Fruit fly (Drosophila melanogaster): ENCODE data around the gene CG42526.

CG42526 gene

DNA sequence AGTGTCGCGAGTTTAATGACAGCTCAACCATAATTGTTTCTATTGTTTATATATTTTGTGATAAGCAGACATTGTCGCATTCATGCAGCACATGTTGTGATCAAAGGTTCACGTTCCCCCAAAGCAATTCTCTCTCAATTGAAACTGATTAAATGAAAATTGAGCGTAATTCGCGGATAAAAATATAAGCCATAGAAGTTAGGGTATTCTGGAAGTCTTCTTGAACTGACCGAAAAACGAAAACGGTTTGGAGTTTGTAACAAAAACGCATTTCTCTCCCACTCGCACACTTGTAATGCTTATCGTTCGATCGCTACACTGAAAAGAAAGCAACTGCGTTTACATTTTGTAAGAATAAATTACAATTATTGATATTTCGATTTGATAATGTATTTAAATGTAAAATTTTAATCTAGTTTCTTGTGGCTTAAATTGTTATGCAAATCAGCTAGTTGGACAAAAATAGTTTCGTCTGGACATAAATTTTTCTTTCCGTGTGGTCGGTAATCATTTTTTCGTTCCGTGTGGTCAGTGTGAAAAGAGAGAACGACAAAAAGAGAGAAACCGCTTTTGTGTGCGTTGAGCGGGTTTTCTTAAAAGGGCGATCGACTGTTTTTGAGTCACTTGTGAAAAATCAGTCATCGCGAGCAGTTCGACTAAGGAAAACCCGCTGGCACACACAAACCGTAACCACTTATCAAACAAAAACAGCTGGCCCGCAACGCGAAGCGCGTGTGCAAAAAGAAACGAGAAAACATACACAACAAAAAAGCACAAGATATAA lies 12.4 kb downstream of the CG42526 start, which contains the start of gene aay (continued):
- TF ChIP-seq YL-1 (GFP tag; optimal IDR thresholded peaks at IDR 0.05) (peak; percentile 97), Hey (tag; optimal IDR thresholded peaks at IDR 0.05) (peak; percentile 79), CG10543 (GFP tag; optimal IDR thresholded peaks at IDR 0.05) (peak; percentile 97), inv (GFP tag; IDR thresholded peaks at IDR 0.05; ENCODE audit: partially characterized antibody) (no peak), CG7357 (GFP tag; IDR thresholded peaks at IDR 0.05) (peak; percentile 91), CG30020 (tag; optimal IDR thresholded peaks at IDR 0.05) (peak; percentile 89), CG10366 (GFP tag; IDR thresholded peaks at IDR 0.05) (peak; percentile 98), CG8944 (GFP tag; optimal IDR thresholded peaks at IDR 0.05) (peak; percentile 95), CG9609 (GFP tag; optimal IDR thresholded peaks at IDR 0.05) (peak; percentile 97), CG7963 (GFP tag; IDR thresholded peaks at IDR 0.05; ENCODE audit: partially characterized antibody) (no peak), sim (GFP tag; IDR thresholded peaks at IDR 0.05) (peak; percentile 96), CG6689 (GFP tag; IDR thresholded peaks at IDR 0.05) (peak; percentile 98), Dbx (GFP tag; IDR thresholded peaks at IDR 0.05) (peak; percentile 97), onecut (GFP tag; IDR thresholded peaks at IDR 0.05) (peak; percentile 95), nerfin-2 (GFP tag; IDR thresholded peaks at IDR 0.05; ENCODE audit: partially characterized antibody) (no peak), CG1024 (GFP tag; IDR thresholded peaks at IDR 0.05) (peak; percentile 95), Oaz (GFP tag; IDR thresholded peaks at IDR 0.05) (peak; percentile 96), CG15514 (GFP tag; optimal IDR thresholded peaks at IDR 0.05) (peak; percentile 94), crc (GFP tag; optimal IDR thresholded peaks at IDR 0.05) (peak; percentile 94), NK7.1 (GFP tag; optimal IDR thresholded peaks at IDR 0.05) (peak; percentile 97), CG9437 (GFP tag; optimal IDR thresholded peaks at IDR 0.05) (peak; percentile 93), gro (GFP tag; optimal IDR thresholded peaks at IDR 0.05) (peak; percentile 98), tgo (GFP tag; IDR thresholded peaks at IDR 0.05) (peak; percentile 98), CG30403 (GFP tag; optimal IDR thresholded peaks at IDR 0.05) (peak; percentile 99), Rx (GFP tag; IDR thresholded peaks at IDR 0.05) (peak; percentile 98), Trl (optimal IDR thresholded peaks at IDR 0.05) (peak; percentile 60 to 80), Trl (GFP tag; optimal IDR thresholded peaks at IDR 0.05) (peak; percentile 95), ken (GFP tag; IDR thresholded peaks at IDR 0.05) (peak; percentile 97), CG31365 (tag; optimal IDR thresholded peaks at IDR 0.05) (peak; percentile 90), Jarid2 (GFP tag; optimal IDR thresholded peaks at IDR 0.05) (peak; percentile 92), CG9876 (GFP tag; optimal IDR thresholded peaks at IDR 0.05) (peak; percentile 91), Doc2 (GFP tag; IDR thresholded peaks at IDR 0.05) (peak; percentile 94), NC2β (GFP tag; optimal IDR thresholded peaks at IDR 0.05) (peak; percentile 96), CG4360 (GFP tag; IDR thresholded peaks at IDR 0.05) (peak; percentile 84), CG1603 (tag; optimal IDR thresholded peaks at IDR 0.05) (peak; percentile 97), CG11696 (GFP tag; IDR thresholded peaks at IDR 0.05) (peak; percentile 94), stc (GFP tag; IDR thresholded peaks at IDR 0.05) (peak; percentile 98), wdn (GFP tag; IDR thresholded peaks at IDR 0.05) (peak; percentile 95), fru (optimal IDR thresholded peaks at IDR 0.05) (no peak), Opbp (GFP tag; IDR thresholded peaks at IDR 0.05; ENCODE audit: partially characterized antibody) (no peak), tin (GFP tag; optimal IDR thresholded peaks at IDR 0.05) (peak; percentile 98), CG7271 (tag; optimal IDR thresholded peaks at IDR 0.05) (peak; percentile 96), chif (GFP tag; optimal IDR thresholded peaks at IDR 0.05) (peak; percentile 97 to 99), al (GFP tag; IDR thresholded peaks at IDR 0.05) (peak; percentile 96), Gsc (GFP tag; IDR thresholded peaks at IDR 0.05) (peak; percentile 95), Atf6 (GFP tag; IDR thresholded peaks at IDR 0.05) (peak; percentile 99), CG1233 (GFP tag; optimal IDR thresholded peaks at IDR 0.05) (peak; percentile 99), ranshi (GFP tag; IDR thresholded peaks at IDR 0.05) (peak; percentile 98), CTCF (GFP tag; optimal IDR thresholded peaks at IDR 0.05) (peak; percentile 73), Usf (GFP tag; optimal IDR thresholded peaks at IDR 0.05) (peak; percentile 94), CG14965 (GFP tag; optimal IDR thresholded peaks at IDR 0.05; ENCODE audit: borderline replicate concordance) (peak; percentile 81)
